Fruit fly (Drosophila melanogaster) whole organism, embryonic: Measurements from ENCODE around the gene CG18179.

Source experiments
- Aef1 ChIP-seq: fragments of 200-800 bp; sonication (Bioruptor generic); IDR thresholded peaks from 3 replicates; pipeline ENCODE4 v1.3.6; 2022; ENCODE audit warnings: missing biosample characterization, missing genetic modification characterization
- Asciz ChIP-seq: fragments of 200-800 bp; sonication (Bioruptor generic); optimal IDR thresholded peaks from 2 replicates; lab custom pipeline; 2017; ENCODE audit warnings: missing biosample characterization, mild to moderate bottlenecking, missing genetic modification characterization, missing genetic modification reagents
- CG10543 ChIP-seq: fragments of 200-800 bp; sonication (Bioruptor generic); optimal IDR thresholded peaks from 3 replicates; lab custom pipeline; 2017; ENCODE audit warnings: missing biosample characterization, mild to moderate bottlenecking, missing genetic modification characterization, moderate library complexity
- CG10979 ChIP-seq: fragments of 200-800 bp; sonication (Bioruptor generic); optimal IDR thresholded peaks from 2 replicates; lab custom pipeline; 2018; ENCODE audit warnings: missing biosample characterization, mild to moderate bottlenecking, missing genetic modification characterization, moderate library complexity
- CG11085 ChIP-seq: fragments of 200-800 bp; sonication (Bioruptor generic); IDR thresholded peaks from 2 replicates; pipeline ENCODE4 v1.3.6; 2022; ENCODE audit warnings: missing biosample characterization, missing genetic modification characterization
- CG11398 ChIP-seq: fragments of 200-800 bp; sonication (Bioruptor generic); optimal IDR thresholded peaks from 2 replicates; lab custom pipeline; 2016; ENCODE audit warnings: missing biosample characterization, missing genetic modification characterization
- CG13287 ChIP-seq: fragments of 200-800 bp; sonication (Bioruptor generic); IDR thresholded peaks from 2 replicates; pipeline ENCODE4 v1.3.6; 2022; ENCODE audit warnings: missing biosample characterization, missing genetic modification characterization; ENCODE audit not compliant: partially characterized antibody
- CG13296 ChIP-seq: fragments of 200-800 bp; sonication (Bioruptor generic); optimal IDR thresholded peaks from 3 replicates; lab custom pipeline; 2018; ENCODE audit warnings: missing biosample characterization, mild to moderate bottlenecking, missing genetic modification characterization
- CG1647 ChIP-seq: fragments of 200-800 bp; sonication (Bioruptor generic); optimal IDR thresholded peaks from 3 replicates; lab custom pipeline; 2016; ENCODE audit warnings: missing biosample characterization, missing genetic modification characterization
- CG17385 ChIP-seq: fragments of 200-800 bp; sonication (Bioruptor generic); optimal IDR thresholded peaks from 3 replicates; lab custom pipeline; 2018; ENCODE audit warnings: missing biosample characterization, mild to moderate bottlenecking, missing genetic modification characterization
- CG17829 ChIP-seq: fragments of 200-800 bp; optimal IDR thresholded peaks from 2 replicates; lab custom pipeline; 2019; ENCODE audit warnings: missing biosample characterization, mild to moderate bottlenecking, missing genetic modification characterization, moderate library complexity
- CG18262 ChIP-seq: fragments of 200-800 bp; optimal IDR thresholded peaks from 3 replicates; lab custom pipeline; 2019; ENCODE audit warnings: missing biosample characterization, mild to moderate bottlenecking, missing genetic modification characterization, moderate library complexity
- CG18599 ChIP-seq: fragments of 200-800 bp; sonication (Bioruptor generic); optimal IDR thresholded peaks from 3 replicates; lab custom pipeline; 2017; ENCODE audit warnings: missing biosample characterization, missing genetic modification characterization, mild to moderate bottlenecking, moderate library complexity, missing genetic modification reagents
- CG18764 ChIP-seq: fragments of 200-800 bp; sonication (Bioruptor generic); optimal IDR thresholded peaks from 3 replicates; lab custom pipeline; 2016; ENCODE audit warnings: missing biosample characterization, missing genetic modification characterization
- CG2678 ChIP-seq: fragments of 200-800 bp; sonication (Bioruptor generic); optimal IDR thresholded peaks from 3 replicates; lab custom pipeline; 2019; ENCODE audit warnings: missing biosample characterization, mild to moderate bottlenecking, missing genetic modification characterization, moderate library complexity
- CG34422 ChIP-seq: fragments of 200-800 bp; sonication (Bioruptor generic); IDR thresholded peaks from 3 replicates; pipeline ENCODE4 v1.3.6; 2022; ENCODE audit warnings: missing biosample characterization, missing genetic modification characterization
- CG4617 ChIP-seq: fragments of 200-800 bp; sonication (Bioruptor generic); optimal IDR thresholded peaks from 3 replicates; lab custom pipeline; 2016; ENCODE audit warnings: missing biosample characterization, missing genetic modification characterization, borderline replicate concordance
- CG4730 ChIP-seq: fragments of 200-800 bp; sonication (Bioruptor generic); IDR thresholded peaks from 2 replicates; pipeline ENCODE4 v1.3.6; 2022; ENCODE audit warnings: missing biosample characterization, missing genetic modification characterization
- CG6791 ChIP-seq: fragments of 200-800 bp; sonication (Bioruptor generic); IDR thresholded peaks from 3 replicates; pipeline ENCODE4 v1.3.6; 2022; ENCODE audit warnings: missing biosample characterization, missing genetic modification characterization; ENCODE audit not compliant: partially characterized antibody
- CG7271 ChIP-seq: fragments of 200-800 bp; sonication (Bioruptor generic); optimal IDR thresholded peaks from 2 replicates; lab custom pipeline; 2018; ENCODE audit warnings: missing biosample characterization, mild to moderate bottlenecking, missing genetic modification characterization, moderate library complexity
- CG7357 ChIP-seq: fragments of 200-800 bp; sonication (Bioruptor generic); IDR thresholded peaks from 3 replicates; pipeline ENCODE4 v1.3.6; 2022; ENCODE audit warnings: missing biosample characterization, missing genetic modification characterization
- CG7372 ChIP-seq: fragments of 200-800 bp; sonication (Bioruptor generic); IDR thresholded peaks from 2 replicates; pipeline ENCODE4 v1.3.6; 2022; ENCODE audit warnings: missing biosample characterization, missing genetic modification characterization
- CG8924 ChIP-seq: fragments of 200-800 bp; optimal IDR thresholded peaks from 3 replicates; lab custom pipeline; 2019; ENCODE audit warnings: missing biosample characterization, mild to moderate bottlenecking, missing genetic modification characterization, moderate library complexity
- CG9727 ChIP-seq: fragments of 200-800 bp; sonication (Bioruptor generic); optimal IDR thresholded peaks from 3 replicates; lab custom pipeline; 2017; ENCODE audit warnings: missing biosample characterization, mild to moderate bottlenecking, missing genetic modification characterization
- CG9817 ChIP-seq: fragments of 200-800 bp; sonication (Bioruptor generic); optimal IDR thresholded peaks from 2 replicates; lab custom pipeline; 2018; ENCODE audit warnings: missing biosample characterization, mild to moderate bottlenecking, missing genetic modification characterization, moderate library complexity
- Dip3 ChIP-seq: fragments of 200-800 bp; sonication (Bioruptor generic); optimal IDR thresholded peaks from 3 replicates; lab custom pipeline; 2016; ENCODE audit warnings: missing biosample characterization, missing genetic modification characterization
- Dll ChIP-seq: fragments of 200-800 bp; sonication (Bioruptor generic); IDR thresholded peaks from 4 replicates; pipeline ENCODE4 v1.3.6; 2022; ENCODE audit warnings: missing biosample characterization, missing genetic modification characterization; ENCODE audit not compliant: partially characterized antibody
- Hmr ChIP-seq: fragments of 200-800 bp; sonication (Bioruptor generic); optimal IDR thresholded peaks from 3 replicates; lab custom pipeline; 2017; ENCODE audit warnings: mild to moderate bottlenecking, missing biosample characterization, missing genetic modification reagents, missing genetic modification characterization
- Meics ChIP-seq: fragments of 200-800 bp; sonication (Bioruptor generic); optimal IDR thresholded peaks from 2 replicates; lab custom pipeline; 2017; ENCODE audit warnings: missing biosample characterization, mild to moderate bottlenecking, missing genetic modification characterization
- Scr ChIP-seq: fragments of 200-800 bp; sonication (Bioruptor generic); IDR thresholded peaks from 2 replicates; pipeline ENCODE4 v1.3.6; 2022; ENCODE audit warnings: missing biosample characterization, missing genetic modification characterization; ENCODE audit not compliant: partially characterized antibody
- Trl ChIP-seq, 3 experiments: fragments of >200 bp in 2 of 3; fragments of 200-800 bp in 1 of 3; sonication (Bioruptor generic) in 1 of 3; optimal IDR thresholded peaks; 2 replicates in 1 of 3; 3 replicates in 2 of 3; lab custom pipeline; 2016 to 2017; ENCODE audit warnings: missing biosample characterization in 1 of 3, missing genetic modification characterization in 1 of 3
- abd-A ChIP-seq: fragments of 200-800 bp; sonication (Bioruptor generic); optimal IDR thresholded peaks from 3 replicates; lab custom pipeline; 2019; ENCODE audit warnings: missing biosample characterization, mild to moderate bottlenecking, missing genetic modification characterization, moderate library complexity
- btn ChIP-seq: fragments of 200-800 bp; sonication (Bioruptor generic); optimal IDR thresholded peaks from 2 replicates; lab custom pipeline; 2016; ENCODE audit warnings: missing biosample characterization, missing genetic modification characterization
- caup ChIP-seq: fragments of 200-800 bp; sonication (Bioruptor generic); optimal IDR thresholded peaks from 3 replicates; lab custom pipeline; 2017; ENCODE audit warnings: missing biosample characterization, mild to moderate bottlenecking, missing genetic modification characterization, moderate library complexity; ENCODE audit not compliant: severe bottlenecking
- corto ChIP-seq: fragments of 200-800 bp; sonication (Bioruptor generic); optimal IDR thresholded peaks from 2 replicates; lab custom pipeline; 2016; ENCODE audit warnings: missing biosample characterization, mild to moderate bottlenecking, missing genetic modification characterization, moderate library complexity
- hbn ChIP-seq: fragments of 200-800 bp; sonication (Bioruptor generic); IDR thresholded peaks from 2 replicates; pipeline ENCODE4 v1.3.6; 2022; ENCODE audit warnings: missing biosample characterization, missing genetic modification characterization; ENCODE audit not compliant: partially characterized antibody
- lab ChIP-seq: fragments of 200-800 bp; sonication (Bioruptor generic); optimal IDR thresholded peaks from 3 replicates; lab custom pipeline; 2017; ENCODE audit warnings: missing biosample characterization, missing genetic modification characterization, mild to moderate bottlenecking, moderate library complexity, missing genetic modification reagents
- luna ChIP-seq: fragments of 200-800 bp; sonication (Bioruptor generic); optimal IDR thresholded peaks from 2 replicates; lab custom pipeline; 2016; ENCODE audit warnings: missing biosample characterization, missing genetic modification characterization
- nerfin-1 ChIP-seq: fragments of 200-800 bp; sonication (Bioruptor generic); optimal IDR thresholded peaks from 3 replicates; lab custom pipeline; 2019; ENCODE audit warnings: missing biosample characterization, mild to moderate bottlenecking, missing genetic modification characterization, moderate library complexity
- nerfin-2 ChIP-seq: fragments of 200-800 bp; sonication (Bioruptor generic); IDR thresholded peaks from 2 replicates; pipeline ENCODE4 v1.3.6; 2022; ENCODE audit warnings: missing biosample characterization, missing genetic modification characterization; ENCODE audit not compliant: partially characterized antibody
- onecut ChIP-seq: fragments of 200-800 bp; sonication (Bioruptor generic); IDR thresholded peaks from 2 replicates; pipeline ENCODE4 v1.3.6; 2022; ENCODE audit warnings: missing biosample characterization, missing genetic modification characterization
- sd ChIP-seq: fragments of 200-800 bp; sonication (Bioruptor generic); optimal IDR thresholded peaks from 3 replicates; lab custom pipeline; 2018; ENCODE audit warnings: missing biosample characterization, mild to moderate bottlenecking, missing genetic modification characterization, moderate library complexity
- sna ChIP-seq: fragments of 200-800 bp; sonication (Bioruptor generic); IDR thresholded peaks from 2 replicates; pipeline ENCODE4 v1.3.6; 2022; ENCODE audit warnings: missing biosample characterization, missing genetic modification characterization; ENCODE audit not compliant: partially characterized antibody
- sug ChIP-seq: fragments of 200-800 bp; optimal IDR thresholded peaks from 2 replicates; lab custom pipeline; 2019; ENCODE audit warnings: missing biosample characterization, mild to moderate bottlenecking, missing genetic modification characterization, moderate library complexity
- trh ChIP-seq: fragments of 200-800 bp; sonication (Bioruptor generic); optimal IDR thresholded peaks from 2 replicates; lab custom pipeline; 2016; ENCODE audit warnings: missing biosample characterization, missing genetic modification characterization
- unc-4 ChIP-seq: fragments of 200-800 bp; sonication (Bioruptor generic); IDR thresholded peaks from 2 replicates; pipeline ENCODE4 v1.3.6; 2022; ENCODE audit warnings: missing biosample characterization, missing genetic modification characterization; ENCODE audit not compliant: partially characterized antibody
- zen2 ChIP-seq: fragments of 200-800 bp; sonication (Bioruptor generic); IDR thresholded peaks from 3 replicates; pipeline ENCODE4 v1.3.6; 2022; ENCODE audit warnings: missing biosample characterization, missing genetic modification characterization; ENCODE audit not compliant: partially characterized antibody
- zf30C ChIP-seq: fragments of 200-800 bp; sonication (Bioruptor generic); optimal IDR thresholded peaks from 3 replicates; lab custom pipeline; 2018; ENCODE audit warnings: missing biosample characterization, mild to moderate bottlenecking, missing genetic modification characterization

The CG18179 gene

dm6 chr3L:9675528-9675963 lies 36.5 kb downstream of the CG18179 start (continued):
- TF ChIP-seq nerfin-2 (GFP tag; lab: Robert Waterston, UW) (no peak), btn (GFP tag; lab: Kevin White, UChicago) (no peak), CG9727 (GFP tag; lab: Kevin White, UChicago) (no peak), CG7357 (GFP tag; lab: Robert Waterston, UW) (no peak), CG6791 (GFP tag; lab: Robert Waterston, UW) (no peak), CG18599 (GFP tag; lab: Kevin White, UChicago) (no peak), CG11085 (GFP tag; lab: Robert Waterston, UW) (no peak), CG4617 (GFP tag; lab: Kevin White, UChicago) (no peak), CG8924 (tag; lab: Kevin White, UChicago) (peak; percentile 23), CG18764 (GFP tag; lab: Kevin White, UChicago) (no peak), Aef1 (peak; percentile 19; the same call in 1 of the 3 replicates), Asciz (GFP tag; lab: Kevin White, UChicago) (no peak), zf30C (GFP tag; lab: Kevin White, UChicago) (no peak), CG13287 (GFP tag; lab: Robert Waterston, UW) (peak; percentile 72), caup (GFP tag; lab: Kevin White, UChicago) (no peak), abd-A (peak; percentile 92), Hmr (GFP tag; lab: Kevin White, UChicago) (peak; percentile 19), CG2678 (tag; lab: Kevin White, UChicago) (peak; percentile 12), CG17385 (GFP tag; lab: Kevin White, UChicago) (peak; percentile 22), CG1647 (GFP tag; lab: Kevin White, UChicago) (no peak), CG7372 (GFP tag; lab: Robert Waterston, UW) (peak; percentile 61), CG4730 (no peak), nerfin-1 (no peak), onecut (no peak), CG18262 (tag; lab: Kevin White, UChicago) (no peak), unc-4 (GFP tag; lab: Robert Waterston, UW) (0 out of 2 replicates have a peak, but pooled peaks have one; percentile 33), Scr (GFP tag; lab: Robert Waterston, UW) (0 out of 2 replicates have a peak, but pooled peaks have one; percentile 20), CG7271 (tag; lab: Kevin White, UChicago) (no peak), zen2 (GFP tag; lab: Robert Waterston, UW) (peak; percentile 67; the same call in 2 of the 3 replicates), CG10979 (tag; lab: Kevin White, UChicago) (no peak), CG10543 (peak; percentile 66), CG17829 (tag; lab: Kevin White, UChicago) (no peak), luna (no peak), CG34422 (no peak), lab (GFP tag; lab: Kevin White, UChicago) (peak; percentile 19), Dip3 (GFP tag; lab: Kevin White, UChicago) (no peak), corto (GFP tag; lab: Kevin White, UChicago) (peak; percentile 55), CG9817 (tag; lab: Kevin White, UChicago) (no peak), sug (tag; lab: Kevin White, UChicago) (no peak), sd (peak; percentile 25), trh (GFP tag; lab: Kevin White, UChicago) (no peak), Meics (no peak), sna (GFP tag; lab: Robert Waterston, UW) (peak; percentile 59; the same call in 1 of the 2 replicates), Dll (peak; percentile 64), hbn (GFP tag; lab: Robert Waterston, UW) (peak; percentile 51), CG13296 (GFP tag; lab: Kevin White, UChicago) (peak; percentile 46), Trl (optimal IDR thresholded peaks at IDR 0.05; lab: Kevin White, UChicago) (peak; percentile 64 to 98), Trl (GFP tag; optimal IDR thresholded peaks at IDR 0.05; lab: Kevin White, UChicago) (peak; percentile 18), CG11398 (GFP tag; lab: Kevin White, UChicago) (no peak)
